Fruit fly (Drosophila melanogaster) whole organism, embryonic: ENCODE data around the gene CG32206.
A peak's percentile ranks its signal among the peaks of the same experiment; 100 is the strongest.

ENCODE experiments used
- B-H2 ChIP-seq: fragments of 200-800 bp; sonication (Bioruptor generic); optimal IDR thresholded peaks from 2 replicates; lab custom pipeline; 2018; ENCODE audit warnings: missing biosample characterization, mild to moderate bottlenecking, missing genetic modification characterization
- CG10267 ChIP-seq: fragments of 200-800 bp; sonication (Bioruptor generic); optimal IDR thresholded peaks from 2 replicates; lab custom pipeline; 2018; ENCODE audit warnings: missing biosample characterization, mild to moderate bottlenecking, missing genetic modification characterization, moderate library complexity
- CG10431 ChIP-seq: fragments of 200-800 bp; sonication (Bioruptor generic); optimal IDR thresholded peaks from 3 replicates; lab custom pipeline; 2018; ENCODE audit warnings: missing biosample characterization, mild to moderate bottlenecking, missing genetic modification characterization
- CG10565 ChIP-seq: fragments of 200-800 bp; sonication (Bioruptor generic); optimal IDR thresholded peaks from 3 replicates; lab custom pipeline; 2016; ENCODE audit warnings: missing biosample characterization, mild to moderate bottlenecking, missing genetic modification characterization
- CG11093 ChIP-seq: fragments of 200-800 bp; sonication (Bioruptor generic); IDR thresholded peaks from 3 replicates; pipeline ENCODE4 v1.3.6; 2022; ENCODE audit warnings: missing biosample characterization, missing genetic modification characterization
- CG11723 ChIP-seq: fragments of 200-800 bp; sonication (Bioruptor generic); optimal IDR thresholded peaks from 2 replicates; lab custom pipeline; 2017; ENCODE audit warnings: missing biosample characterization, mild to moderate bottlenecking, missing genetic modification characterization
- CG12769 ChIP-seq: fragments of 200-800 bp; sonication (Bioruptor generic); optimal IDR thresholded peaks from 2 replicates; lab custom pipeline; 2019; ENCODE audit warnings: missing biosample characterization, mild to moderate bottlenecking, missing genetic modification characterization, moderate library complexity
- CG16863 ChIP-seq: fragments of 200-800 bp; sonication (Bioruptor generic); optimal IDR thresholded peaks from 3 replicates; lab custom pipeline; 2016; ENCODE audit warnings: missing biosample characterization, missing genetic modification characterization
- CG18599 ChIP-seq: fragments of 200-800 bp; sonication (Bioruptor generic); optimal IDR thresholded peaks from 3 replicates; lab custom pipeline; 2017; ENCODE audit warnings: missing biosample characterization, missing genetic modification characterization, mild to moderate bottlenecking, moderate library complexity, missing genetic modification reagents
- CG2120 ChIP-seq: fragments of 200-800 bp; sonication (Bioruptor generic); optimal IDR thresholded peaks from 3 replicates; lab custom pipeline; 2016; ENCODE audit warnings: missing biosample characterization, missing genetic modification characterization
- CG31224 ChIP-seq: fragments of 200-800 bp; sonication (Bioruptor generic); IDR thresholded peaks from 2 replicates; pipeline ENCODE4 v1.3.6; 2022; ENCODE audit warnings: missing biosample characterization, missing genetic modification characterization
- CG31388 ChIP-seq: fragments of 200-800 bp; sonication (Bioruptor generic); optimal IDR thresholded peaks from 2 replicates; lab custom pipeline; 2016; ENCODE audit warnings: missing biosample characterization, missing genetic modification characterization
- CG4404 ChIP-seq: fragments of 200-800 bp; sonication (Bioruptor generic); IDR thresholded peaks from 2 replicates; pipeline ENCODE4 v1.3.6; 2022; ENCODE audit warnings: missing biosample characterization, missing genetic modification characterization
- CG4820 ChIP-seq: fragments of 200-800 bp; sonication (Bioruptor generic); optimal IDR thresholded peaks from 3 replicates; lab custom pipeline; 2016; ENCODE audit warnings: missing biosample characterization, missing genetic modification characterization
- CG7786 ChIP-seq: fragments of 200-800 bp; sonication (Bioruptor generic); optimal IDR thresholded peaks from 2 replicates; lab custom pipeline; 2016; ENCODE audit warnings: missing biosample characterization, missing genetic modification characterization
- CG8478 ChIP-seq: fragments of >200 bp; optimal IDR thresholded peaks from 2 replicates; lab custom pipeline; 2018
- CG9932 ChIP-seq: fragments of 200-800 bp; sonication (Bioruptor generic); IDR thresholded peaks from 2 replicates; pipeline ENCODE4 v1.3.6; 2022; ENCODE audit warnings: missing biosample characterization, missing genetic modification characterization
- Ets65A ChIP-seq: fragments of 200-800 bp; sonication (Bioruptor generic); peaks from one replicate; lab custom pipeline; 2016; ENCODE audit warnings: missing biosample characterization, missing genetic modification characterization
- Ets97D ChIP-seq: fragments of 200-800 bp; sonication (Bioruptor generic); optimal IDR thresholded peaks from 3 replicates; lab custom pipeline; 2016; ENCODE audit warnings: missing biosample characterization, missing genetic modification characterization
- Hmr ChIP-seq: fragments of 200-800 bp; sonication (Bioruptor generic); optimal IDR thresholded peaks from 3 replicates; lab custom pipeline; 2017; ENCODE audit warnings: mild to moderate bottlenecking, missing biosample characterization, missing genetic modification reagents, missing genetic modification characterization
- Hmx ChIP-seq: fragments of 200-800 bp; sonication (Bioruptor generic); optimal IDR thresholded peaks from 2 replicates; lab custom pipeline; 2016; ENCODE audit warnings: missing biosample characterization, missing genetic modification characterization
- Hr39 ChIP-seq: fragments of >200 bp; optimal IDR thresholded peaks from 2 replicates; lab custom pipeline; 2017
- Mad ChIP-seq: fragments of 200-800 bp; sonication (Bioruptor generic); optimal IDR thresholded peaks from 2 replicates; lab custom pipeline; 2016; ENCODE audit warnings: missing biosample characterization, missing genetic modification characterization
- Myb ChIP-seq: fragments of 200-800 bp; sonication (Bioruptor generic); optimal IDR thresholded peaks from 2 replicates; lab custom pipeline; 2016; ENCODE audit warnings: missing biosample characterization, missing genetic modification characterization
- Ptx1 ChIP-seq: fragments of 200-800 bp; sonication (Bioruptor generic); IDR thresholded peaks from 2 replicates; pipeline ENCODE4 v1.3.6; 2022; ENCODE audit warnings: missing biosample characterization, missing genetic modification characterization
- Side ChIP-seq: fragments of 200-800 bp; sonication (Bioruptor generic); optimal IDR thresholded peaks from 2 replicates; lab custom pipeline; 2016; ENCODE audit warnings: missing biosample characterization, missing genetic modification characterization
- al ChIP-seq: fragments of 200-800 bp; sonication (Bioruptor generic); IDR thresholded peaks from 2 replicates; pipeline ENCODE4 v1.3.6; 2022; ENCODE audit warnings: missing biosample characterization, missing genetic modification characterization
- ato ChIP-seq: fragments of 200-800 bp; sonication (Bioruptor generic); IDR thresholded peaks from 2 replicates; pipeline ENCODE4 v1.3.6; 2022; ENCODE audit warnings: missing biosample characterization, missing genetic modification characterization; ENCODE audit not compliant: partially characterized antibody
- az2 ChIP-seq: fragments of 200-800 bp; sonication (Bioruptor generic); optimal IDR thresholded peaks from 3 replicates; lab custom pipeline; 2016; ENCODE audit warnings: missing biosample characterization, missing genetic modification characterization
- bcd ChIP-seq: fragments of 200-800 bp; sonication (Bioruptor generic); optimal IDR thresholded peaks from 2 replicates; lab custom pipeline; 2017; ENCODE audit warnings: missing biosample characterization, mild to moderate bottlenecking, missing genetic modification characterization
- bowl ChIP-seq: fragments of 200-800 bp; sonication (Bioruptor generic); IDR thresholded peaks from 2 replicates; pipeline ENCODE4 v1.3.6; 2022; ENCODE audit warnings: missing biosample characterization, missing genetic modification characterization
- crol ChIP-seq: fragments of 200-800 bp; sonication (Bioruptor generic); IDR thresholded peaks from 2 replicates; pipeline ENCODE4 v1.3.6; 2022; ENCODE audit warnings: missing biosample characterization, missing genetic modification characterization
- eyg ChIP-seq: fragments of 200-800 bp; sonication (Bioruptor generic); optimal IDR thresholded peaks from 3 replicates; lab custom pipeline; 2016; ENCODE audit warnings: missing biosample characterization, missing genetic modification characterization
- gem ChIP-seq: fragments of 200-800 bp; sonication (Bioruptor generic); optimal IDR thresholded peaks from 2 replicates; lab custom pipeline; 2019; ENCODE audit warnings: missing biosample characterization, mild to moderate bottlenecking, missing genetic modification characterization, moderate library complexity
- her ChIP-seq: fragments of 200-800 bp; sonication (Bioruptor generic); optimal IDR thresholded peaks from 2 replicates; lab custom pipeline; 2016; ENCODE audit warnings: missing biosample characterization, missing genetic modification characterization
- jumu ChIP-seq: fragments of 200-800 bp; sonication (Bioruptor generic); optimal IDR thresholded peaks from 3 replicates; lab custom pipeline; 2016; ENCODE audit warnings: missing biosample characterization, missing genetic modification characterization
- nau ChIP-seq: fragments of 200-800 bp; sonication (Bioruptor generic); optimal IDR thresholded peaks from 3 replicates; lab custom pipeline; 2017; ENCODE audit warnings: missing biosample characterization, mild to moderate bottlenecking, missing genetic modification characterization, missing genetic modification reagents
- psq ChIP-seq: fragments of 200-800 bp; sonication (Bioruptor generic); optimal IDR thresholded peaks from 2 replicates; lab custom pipeline; 2017; ENCODE audit warnings: missing biosample characterization, missing genetic modification characterization
- ranshi ChIP-seq: fragments of 200-800 bp; sonication (Bioruptor generic); IDR thresholded peaks from 2 replicates; pipeline ENCODE4 v1.3.6; 2022; ENCODE audit warnings: missing biosample characterization, missing genetic modification characterization
- rib ChIP-seq: fragments of 200-800 bp; sonication (Bioruptor generic); IDR thresholded peaks from 2 replicates; pipeline ENCODE4 v1.3.6; 2022; ENCODE audit warnings: missing biosample characterization, missing genetic modification characterization
- sens ChIP-seq: fragments of 200-800 bp; sonication (Bioruptor generic); peaks from one replicate; lab custom pipeline; 2016; ENCODE audit warnings: missing biosample characterization, missing genetic modification characterization
- twi ChIP-seq: fragments of 200-800 bp; optimal IDR thresholded peaks from 2 replicates; lab custom pipeline; 2019; ENCODE audit warnings: missing biosample characterization, mild to moderate bottlenecking, missing genetic modification characterization, moderate library complexity
- vvl ChIP-seq: fragments of 200-800 bp; sonication (Bioruptor generic); IDR thresholded peaks from 2 replicates; pipeline ENCODE4 v1.3.6; 2022; ENCODE audit warnings: missing biosample characterization, missing genetic modification characterization
- wek ChIP-seq: fragments of 200-800 bp; sonication (Bioruptor generic); optimal IDR thresholded peaks from 3 replicates; lab custom pipeline; 2018; ENCODE audit warnings: missing biosample characterization, mild to moderate bottlenecking, missing genetic modification characterization, moderate library complexity

Gene CG32206

DNA sequence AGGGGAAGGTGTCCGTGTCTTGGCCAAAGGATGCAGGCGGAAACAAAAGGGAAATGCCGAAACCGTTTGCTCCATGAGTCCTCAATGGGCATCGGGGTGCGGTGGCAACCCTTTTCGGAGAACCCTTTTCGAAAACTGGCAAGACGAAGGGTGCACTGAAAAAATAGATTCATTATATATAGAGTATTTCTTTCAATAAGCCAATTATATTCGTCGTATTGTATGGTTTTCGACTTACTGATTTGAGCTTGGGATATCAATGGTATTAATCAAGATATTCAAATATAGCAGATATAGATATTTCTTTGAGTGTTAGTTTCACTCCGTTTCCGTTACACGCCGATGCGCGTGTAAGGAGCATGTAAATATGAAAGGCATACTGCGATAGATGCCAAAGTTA, 29.5 kb upstream of the CG32206 start (continued):
- 0 out of 2 replicates have a peak, but pooled peaks have one; percentile 20 for TF ChIP-seq CG9932 (GFP tag; lab: Robert Waterston, UW)
- no peak for TF ChIP-seq Side (GFP tag; lab: Kevin White, UChicago)
- no peak for TF ChIP-seq rib (GFP tag; lab: Robert Waterston, UW)
- TF ChIP-seq eyg (GFP tag; lab: Kevin White, UChicago), result no peak
- no peak for TF ChIP-seq CG31224 (GFP tag; lab: Robert Waterston, UW)
- no peak for TF ChIP-seq CG7786 (GFP tag; lab: Kevin White, UChicago)
- no peak for TF ChIP-seq psq (GFP tag; lab: Kevin White, UChicago)
- TF ChIP-seq ato (GFP tag; lab: Robert Waterston, UW), result no peak
- TF ChIP-seq Myb (GFP tag; lab: Kevin White, UChicago), result no peak
- peak; percentile 26; the same call in 1 of the 2 replicates for TF ChIP-seq Ptx1
- peak; percentile 83 for TF ChIP-seq Ets65A (GFP tag; lab: Kevin White, UChicago)
- peak; percentile 35 for TF ChIP-seq CG2120
- peak; percentile 33 for TF ChIP-seq CG18599
- TF ChIP-seq CG31388 (GFP tag; lab: Kevin White, UChicago), result no peak
- no peak for TF ChIP-seq CG10267
- TF ChIP-seq Mad (GFP tag; lab: Kevin White, UChicago), result no peak
- TF ChIP-seq Hmr (GFP tag; lab: Kevin White, UChicago), result peak; percentile 19
- no peak for TF ChIP-seq CG11093 (GFP tag; lab: Robert Waterston, UW)
- peak; percentile 3 for TF ChIP-seq CG12769
- no peak for TF ChIP-seq CG11723 (GFP tag; lab: Kevin White, UChicago)
- no peak for TF ChIP-seq CG4820
- TF ChIP-seq Ets97D (GFP tag; lab: Kevin White, UChicago), result no peak
- no peak for TF ChIP-seq Hmx (GFP tag; lab: Kevin White, UChicago)
- no peak for TF ChIP-seq vvl (GFP tag; lab: Robert Waterston, UW)
- no peak for TF ChIP-seq nau (GFP tag; lab: Kevin White, UChicago)
- TF ChIP-seq CG16863, result no peak
- TF ChIP-seq ranshi (GFP tag; lab: Robert Waterston, UW), result no peak
- no peak for TF ChIP-seq CG4404 (GFP tag; lab: Robert Waterston, UW)
- TF ChIP-seq jumu (GFP tag; lab: Kevin White, UChicago), result no peak
- no peak for TF ChIP-seq CG10565
- peak; percentile 14 for TF ChIP-seq gem
- no peak for TF ChIP-seq her (GFP tag; lab: Kevin White, UChicago)

DNA sequence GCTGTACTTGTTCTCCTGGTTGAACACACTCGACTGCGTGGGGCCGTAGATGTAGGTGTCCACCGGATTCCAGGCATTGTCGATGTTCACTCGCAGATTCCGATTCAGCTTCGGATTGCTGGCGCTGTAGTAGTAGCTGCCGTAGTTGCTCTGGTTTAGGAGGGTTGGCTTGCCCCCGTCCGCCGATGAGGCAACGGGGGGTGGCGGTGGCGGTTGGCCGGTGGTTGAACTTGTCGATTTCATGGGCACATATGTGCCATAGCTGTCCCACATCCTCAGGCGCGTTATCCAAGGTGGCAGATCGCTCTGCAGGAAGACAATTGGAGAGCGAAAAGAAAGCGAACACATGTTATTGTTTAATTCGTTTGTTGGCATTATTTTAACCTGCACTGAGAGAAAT, 62.1 kb downstream of the CG32206 start:
- TF ChIP-seq CG10431 (no peak), az2 (GFP tag; lab: Kevin White, UChicago) (no peak), CG8478 (lab: Kevin White, UChicago) (peak; percentile 2), B-H2 (GFP tag; lab: Kevin White, UChicago) (no peak), twi (tag; lab: Kevin White, UChicago) (peak; percentile 18), wek (GFP tag; lab: Kevin White, UChicago) (no peak), sens (GFP tag; lab: Kevin White, UChicago) (peak; percentile 3), bowl (no peak), Hr39 (lab: Kevin White, UChicago) (peak; percentile 3), al (GFP tag; lab: Robert Waterston, UW) (no peak), crol (0 out of 2 replicates have a peak, but pooled peaks have one; percentile 9), bcd (GFP tag; lab: Kevin White, UChicago) (no peak)
